Fruit fly (Drosophila melanogaster): ENCODE results near the gene Cdk7.

The Cdk7 gene

dm6 chrX:5312958-5313357 is 4.2 kb upstream of the Cdk7 start, which contains the start of gene CG4198:
CG4198 (plus strand) TSS chrX:5313258.
- TF ChIP-seq CG1620 (GFP tag; optimal IDR thresholded peaks at IDR 0.05) (no peak), Mnt (GFP tag; optimal IDR thresholded peaks at IDR 0.05) (no peak), CG7101 (tag; optimal IDR thresholded peaks at IDR 0.05) (no peak), kay (GFP tag; ENCODE audit: borderline replicate concordance) (no peak), CG5204 (GFP tag; optimal IDR thresholded peaks at IDR 0.05) (no peak), cnc (optimal IDR thresholded peaks at IDR 0.05) (no peak), Clk (GFP tag; optimal IDR thresholded peaks at IDR 0.05) (no peak), ovo (GFP tag; optimal IDR thresholded peaks at IDR 0.05) (no peak), tj (GFP tag; optimal IDR thresholded peaks at IDR 0.05) (no peak), CG14711 (tag; optimal IDR thresholded peaks at IDR 0.05) (no peak), toe (GFP tag; optimal IDR thresholded peaks at IDR 0.05) (no peak), Crg-1 (GFP tag; optimal IDR thresholded peaks at IDR 0.05) (no peak), CG11617 (GFP tag; optimal IDR thresholded peaks at IDR 0.05) (no peak), CG7045 (GFP tag; optimal IDR thresholded peaks at IDR 0.05) (no peak)

dm6 chrX:5311838-5312339 is 3.1 kb upstream of the Cdk7 start, which contains the start of the genes TrxT and dhd:
TrxT (minus strand) TSS chrX:5311888.
dhd (plus strand) TSS chrX:5312171.
- TF ChIP-seq pad (GFP tag; optimal IDR thresholded peaks at IDR 0.05): peak; percentile 81
- TF ChIP-seq ovo (GFP tag; optimal IDR thresholded peaks at IDR 0.05): peak; percentile 38
- no peak for TF ChIP-seq toe (GFP tag; optimal IDR thresholded peaks at IDR 0.05)
- TF ChIP-seq CG5204 (GFP tag; optimal IDR thresholded peaks at IDR 0.05): no peak
- TF ChIP-seq CG7101 (tag; optimal IDR thresholded peaks at IDR 0.05): peak; percentile 43
- no peak for TF ChIP-seq kay (GFP tag; ENCODE audit: borderline replicate concordance)
- TF ChIP-seq Crg-1 (GFP tag; optimal IDR thresholded peaks at IDR 0.05): no peak
- TF ChIP-seq bab1 (GFP tag; optimal IDR thresholded peaks at IDR 0.05): peak; percentile 9
- peak; percentile 44 for TF ChIP-seq Mnt (GFP tag; optimal IDR thresholded peaks at IDR 0.05)
- peak; percentile 2 for TF ChIP-seq CG1620 (GFP tag; optimal IDR thresholded peaks at IDR 0.05)
- TF ChIP-seq CG14711 (tag; optimal IDR thresholded peaks at IDR 0.05): peak; percentile 85
- TF ChIP-seq Clk (GFP tag; optimal IDR thresholded peaks at IDR 0.05): no peak

- TF ChIP-seq tj (GFP tag; optimal IDR thresholded peaks at IDR 0.05): no peak
- TF ChIP-seq CG7045 (GFP tag; optimal IDR thresholded peaks at IDR 0.05): no peak
- TF ChIP-seq Clk (GFP tag; optimal IDR thresholded peaks at IDR 0.05): no peak
- TF ChIP-seq ovo (GFP tag; optimal IDR thresholded peaks at IDR 0.05): no peak
Observed at dm6 chrX:5307317-5307716, 1.5 kb downstream of the Cdk7 start, which contains the start of gene CG17764. CG17764 (minus strand) TSS chrX:5307417.

dm6 chrX:5305591-5305990 is 3.2 kb downstream of the Cdk7 start, which contains the start of gene CG3323:
CG3323 (minus strand) TSS chrX:5305691.
- TF ChIP-seq kay (GFP tag; ENCODE audit: borderline replicate concordance): no peak
- TF ChIP-seq ovo (GFP tag; optimal IDR thresholded peaks at IDR 0.05): no peak
- TF ChIP-seq CG33017 (tag; optimal IDR thresholded peaks at IDR 0.05): no peak
- no peak for TF ChIP-seq Crg-1 (GFP tag; optimal IDR thresholded peaks at IDR 0.05)
- no peak for TF ChIP-seq CG14711 (tag; optimal IDR thresholded peaks at IDR 0.05)
- TF ChIP-seq Hr96 (GFP tag; optimal IDR thresholded peaks at IDR 0.05): no peak
- no peak for TF ChIP-seq Mnt (GFP tag; optimal IDR thresholded peaks at IDR 0.05)
- TF ChIP-seq cic (GFP tag; optimal IDR thresholded peaks at IDR 0.05): no peak
- no peak for TF ChIP-seq CG12768 (GFP tag; optimal IDR thresholded peaks at IDR 0.05)
- no peak for TF ChIP-seq pad (GFP tag; optimal IDR thresholded peaks at IDR 0.05)
- no peak for TF ChIP-seq CG5204 (GFP tag; optimal IDR thresholded peaks at IDR 0.05)
- no peak for TF ChIP-seq toe (GFP tag; optimal IDR thresholded peaks at IDR 0.05)
- TF ChIP-seq CG11617 (GFP tag; optimal IDR thresholded peaks at IDR 0.05): no peak
- no peak for TF ChIP-seq Clk (GFP tag; optimal IDR thresholded peaks at IDR 0.05)
- no peak for TF ChIP-seq CG1620 (GFP tag; optimal IDR thresholded peaks at IDR 0.05)
- TF ChIP-seq bab1 (GFP tag; optimal IDR thresholded peaks at IDR 0.05): no peak
- TF ChIP-seq CG7101 (tag; optimal IDR thresholded peaks at IDR 0.05): no peak
- no peak for TF ChIP-seq cnc (optimal IDR thresholded peaks at IDR 0.05)
- no peak for TF ChIP-seq CG7045 (GFP tag; optimal IDR thresholded peaks at IDR 0.05)
- TF ChIP-seq tj (GFP tag; optimal IDR thresholded peaks at IDR 0.05): no peak

DNA sequence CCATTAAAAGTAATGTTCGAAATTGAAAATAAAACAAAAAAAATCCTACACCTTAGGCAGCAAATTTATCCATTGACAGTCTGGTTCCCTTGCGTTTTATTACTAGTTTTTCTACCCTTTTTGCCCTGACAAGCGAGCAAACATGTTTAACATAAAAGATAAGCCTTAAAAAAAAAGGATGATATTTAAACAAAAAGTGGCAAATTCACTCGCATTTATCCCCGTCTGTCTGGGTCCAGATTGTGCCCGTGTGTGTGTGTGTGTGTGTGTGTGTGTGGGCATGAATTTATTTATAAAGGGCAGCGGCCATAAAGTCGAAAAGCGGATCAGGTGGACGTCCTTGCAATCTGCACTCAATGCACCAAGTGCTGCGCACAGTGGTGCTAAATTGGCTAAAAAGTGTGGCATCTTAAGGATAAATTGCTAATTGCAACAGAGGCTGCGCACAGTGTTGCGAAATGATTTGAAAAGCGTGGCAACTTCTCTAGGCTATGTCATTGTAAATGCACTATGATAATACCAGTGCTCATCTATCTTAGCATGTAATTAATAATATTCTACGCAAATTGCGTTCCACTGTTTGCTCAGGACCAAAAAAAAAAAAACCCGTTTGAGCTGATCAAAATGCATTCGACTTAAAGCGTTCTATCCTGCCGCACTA is 8.0 kb downstream of the Cdk7 start:
- TF ChIP-seq ovo (GFP tag; optimal IDR thresholded peaks at IDR 0.05) (no peak), tj (GFP tag; optimal IDR thresholded peaks at IDR 0.05) (no peak), CG11617 (GFP tag; optimal IDR thresholded peaks at IDR 0.05) (no peak), bab1 (GFP tag; optimal IDR thresholded peaks at IDR 0.05) (no peak), pad (GFP tag; optimal IDR thresholded peaks at IDR 0.05) (no peak), cic (GFP tag; optimal IDR thresholded peaks at IDR 0.05) (no peak), Crg-1 (GFP tag; optimal IDR thresholded peaks at IDR 0.05) (no peak), toe (GFP tag; optimal IDR thresholded peaks at IDR 0.05) (no peak), CG33017 (tag; optimal IDR thresholded peaks at IDR 0.05) (no peak)

dm6 chrX:5299957-5300356 is 8.8 kb downstream of the Cdk7 start:
- TF ChIP-seq Clk (GFP tag; optimal IDR thresholded peaks at IDR 0.05) (no peak), kay (GFP tag; ENCODE audit: borderline replicate concordance) (no peak), tj (GFP tag; optimal IDR thresholded peaks at IDR 0.05) (no peak), Hr96 (GFP tag; optimal IDR thresholded peaks at IDR 0.05) (no peak), Crg-1 (GFP tag; optimal IDR thresholded peaks at IDR 0.05) (no peak), cnc (optimal IDR thresholded peaks at IDR 0.05) (no peak), toe (GFP tag; optimal IDR thresholded peaks at IDR 0.05) (no peak), CG7045 (GFP tag; optimal IDR thresholded peaks at IDR 0.05) (no peak), CG14711 (tag; optimal IDR thresholded peaks at IDR 0.05) (no peak), Mnt (GFP tag; optimal IDR thresholded peaks at IDR 0.05) (no peak), CG5204 (GFP tag; optimal IDR thresholded peaks at IDR 0.05) (no peak), CG12768 (GFP tag; optimal IDR thresholded peaks at IDR 0.05) (no peak), CG33017 (tag; optimal IDR thresholded peaks at IDR 0.05) (no peak), CG7101 (tag; optimal IDR thresholded peaks at IDR 0.05) (no peak), bab1 (GFP tag; optimal IDR thresholded peaks at IDR 0.05) (no peak), CG11617 (GFP tag; optimal IDR thresholded peaks at IDR 0.05) (no peak), cic (GFP tag; optimal IDR thresholded peaks at IDR 0.05) (no peak), ovo (GFP tag; optimal IDR thresholded peaks at IDR 0.05) (no peak), pad (GFP tag; optimal IDR thresholded peaks at IDR 0.05) (no peak)
